Worm (Caenorhabditis elegans): ENCODE measurements around the gene Y42A5A.1.

ce11 chrV:11124922-11125321, 37.2 kb downstream of the Y42A5A.1 start, which contains the start of gene C06H2.2:
- TF ChIP-seq madf-10 (tag; optimal IDR thresholded peaks at IDR 0.05) (no peak), ztf-26 (tag; optimal IDR thresholded peaks at IDR 0.05) (no peak), hlh-12 (tag; optimal IDR thresholded peaks at IDR 0.05) (no peak), dpff-1 (tag; optimal IDR thresholded peaks at IDR 0.05) (no peak), ceh-27 (GFP tag; optimal IDR thresholded peaks at IDR 0.05) (no peak), C06A6.2 (GFP tag; conservative IDR thresholded peaks at IDR 0.05) (no peak), F57A8.1 (GFP tag; optimal IDR thresholded peaks at IDR 0.05) (no peak), pha-4 (tag; optimal IDR thresholded peaks at IDR 0.05) (no peak), aptf-3 (GFP tag; IDR thresholded peaks at IDR 0.05) (no peak), rpc-1 (optimal IDR thresholded peaks at IDR 0.05) (no peak), rpc-1 (tag; optimal IDR thresholded peaks at IDR 0.05) (no peak), ceh-79 (tag; optimal IDR thresholded peaks at IDR 0.05) (no peak), ZK185.1 (tag; optimal IDR thresholded peaks at IDR 0.05; ENCODE audit: poor library complexity, severe bottlenecking) (no peak), lsl-1 (GFP tag; optimal IDR thresholded peaks at IDR 0.05) (no peak)

Measured in whole organism, young adult.